Worm (Caenorhabditis elegans) whole organism, young adult: ENCODE measurements around the gene C14H10.3.

Source experiments
- B0019.2 ChIP-seq: fragments of 200-800 bp; sonication (Bioruptor generic); conservative IDR thresholded peaks from 2 replicates; pipeline ENCODE4 v1.3.6; 2022; ENCODE audit warnings: missing genetic modification reagents, missing genetic modification characterization, missing compliant biosample characterization
- B0035.1 ChIP-seq: sonication (generic microtip); optimal IDR thresholded peaks from 2 replicates; lab custom pipeline; 2016; ENCODE audit warnings: missing genetic modification characterization, mild to moderate bottlenecking, missing compliant biosample characterization, missing genotype, missing genetic modification reagents
- C17E4.6 ChIP-seq: fragments of 200-800 bp; sonication (Bioruptor generic); IDR thresholded peaks from 2 replicates; pipeline ENCODE4 v1.3.6; 2022; ENCODE audit warnings: missing genetic modification reagents, missing genetic modification characterization, missing compliant biosample characterization
- F37B4.10 ChIP-seq: fragments of 200-800 bp; sonication (Bioruptor generic); IDR thresholded peaks from 2 replicates; pipeline ENCODE4 v1.3.6; 2022; ENCODE audit warnings: missing genetic modification characterization, missing compliant biosample characterization
- F49E8.2 ChIP-seq: sonication (generic microtip); optimal IDR thresholded peaks from 3 replicates; lab custom pipeline; 2017; ENCODE audit warnings: missing genetic modification characterization, mild to moderate bottlenecking, missing compliant biosample characterization, antibody characterized with exemption, moderate library complexity; ENCODE audit not compliant: insufficient read depth
- F57C9.4 ChIP-seq: sonication (generic microtip); optimal IDR thresholded peaks from 2 replicates; lab custom pipeline; 2017; ENCODE audit warnings: mild to moderate bottlenecking, missing genetic modification characterization, missing compliant biosample characterization
- T26A5.8 ChIP-seq: sonication (generic microtip); optimal IDR thresholded peaks from 2 replicates; lab custom pipeline; 2016; ENCODE audit warnings: missing genetic modification characterization, missing compliant biosample characterization
- Y53G8AR.9 ChIP-seq: fragments of 200-800 bp; sonication (Bioruptor generic); conservative IDR thresholded peaks from 2 replicates; pipeline ENCODE4 v1.3.6; 2022; ENCODE audit warnings: missing genetic modification reagents, missing genetic modification characterization, missing compliant biosample characterization
- akir-1 ChIP-seq: fragments of 200-800 bp; sonication (Bioruptor generic); optimal IDR thresholded peaks from 2 replicates; lab custom pipeline; 2018; ENCODE audit warnings: mild to moderate bottlenecking, missing genetic modification characterization, moderate library complexity, missing compliant biosample characterization
- aptf-2 ChIP-seq: fragments of 200-800 bp; sonication (Bioruptor generic); conservative IDR thresholded peaks from 2 replicates; pipeline ENCODE4 v1.3.6; 2022; ENCODE audit warnings: missing genetic modification reagents, missing genetic modification characterization, missing compliant biosample characterization
- aptf-3 ChIP-seq: fragments of 200-800 bp; sonication (Bioruptor generic); IDR thresholded peaks from 2 replicates; pipeline ENCODE4 v1.3.6; 2022; ENCODE audit warnings: missing genetic modification characterization, missing compliant biosample characterization
- ceh-100 ChIP-seq: fragments of 200-800 bp; sonication (Bioruptor generic); IDR thresholded peaks from 2 replicates; pipeline ENCODE4 v1.3.6; 2022; ENCODE audit warnings: missing genetic modification reagents, missing genetic modification characterization, missing compliant biosample characterization
- chd-7 ChIP-seq: sonication (generic microtip); optimal IDR thresholded peaks from 2 replicates; lab custom pipeline; 2016; ENCODE audit warnings: mild to moderate bottlenecking, missing genetic modification characterization, moderate library complexity, missing compliant biosample characterization
- efl-1 ChIP-seq: fragments of 150-350 bp; optimal IDR thresholded peaks from 2 replicates; lab custom pipeline; 2014; ENCODE audit warnings: missing biosample characterization, missing genetic modification reagents, missing genetic modification characterization
- egl-44 ChIP-seq: fragments of 200-800 bp; sonication (Bioruptor generic); IDR thresholded peaks from 2 replicates; pipeline ENCODE4 v1.3.6; 2022; ENCODE audit warnings: missing genetic modification reagents, missing genetic modification characterization, missing compliant biosample characterization
- gei-17 ChIP-seq: fragments of 200-800 bp; sonication (Bioruptor generic); optimal IDR thresholded peaks from 2 replicates; lab custom pipeline; 2018; ENCODE audit warnings: mild to moderate bottlenecking, missing genetic modification characterization, missing compliant biosample characterization
- hrde-1 ChIP-seq: sonication (generic microtip); optimal IDR thresholded peaks from 2 replicates; lab custom pipeline; 2016; ENCODE audit warnings: missing genetic modification characterization, mild to moderate bottlenecking, missing compliant biosample characterization, moderate library complexity, missing genotype, missing genetic modification reagents, borderline replicate concordance
- lag-1 ChIP-seq: fragments of 200-800 bp; sonication (Bioruptor generic); IDR thresholded peaks from 2 replicates; pipeline ENCODE4 v1.3.6; 2022; ENCODE audit warnings: missing genetic modification reagents, missing genetic modification characterization, missing compliant biosample characterization
- lin-26 ChIP-seq: fragments of 200-800 bp; sonication (Bioruptor generic); IDR thresholded peaks from 2 replicates; pipeline ENCODE4 v1.3.6; 2022; ENCODE audit warnings: missing genetic modification reagents, missing genetic modification characterization, missing compliant biosample characterization
- lin-35 ChIP-seq, 3 experiments: fragments of 150-350 bp in 2 of 3; sonication (generic microtip) in 1 of 3; optimal IDR thresholded peaks; 2 replicates each; lab custom pipeline; 2014 to 2018; ENCODE audit warnings: missing biosample characterization in 3 of 3, missing genetic modification characterization in 3 of 3, missing genetic modification reagents in 3 of 3
- lsy-27 ChIP-seq: sonication (generic microtip); optimal IDR thresholded peaks from 2 replicates; lab custom pipeline; 2017; ENCODE audit warnings: missing genetic modification characterization, mild to moderate bottlenecking, missing compliant biosample characterization, antibody characterized with exemption, missing genotype, borderline replicate concordance; ENCODE audit not compliant: insufficient read depth
- madf-8 ChIP-seq: fragments of 200-800 bp; sonication (Bioruptor generic); conservative IDR thresholded peaks from 2 replicates; pipeline ENCODE4 v1.3.6; 2022; ENCODE audit warnings: missing genetic modification reagents, missing genetic modification characterization, missing compliant biosample characterization
- nfyb-1 ChIP-seq: fragments of 200-800 bp; sonication (Bioruptor generic); IDR thresholded peaks from 2 replicates; pipeline ENCODE4 v1.3.6; 2022; ENCODE audit warnings: missing genetic modification reagents, missing genetic modification characterization, missing compliant biosample characterization
- pha-4 ChIP-seq: fragments of 150-350 bp; sonication (generic microtip); optimal IDR thresholded peaks from 2 replicates; lab custom pipeline; 2014; ENCODE audit warnings: missing biosample characterization, missing genetic modification reagents, missing genetic modification characterization
- rcor-1 ChIP-seq: fragments of 200-800 bp; sonication (Bioruptor generic); IDR thresholded peaks from 2 replicates; pipeline ENCODE4 v1.3.6; 2022; ENCODE audit warnings: missing genetic modification reagents, missing genetic modification characterization, missing compliant biosample characterization
- rec-8 ChIP-seq, 2 experiments: sonication (generic microtip); optimal IDR thresholded peaks; 2 replicates each; lab custom pipeline; 2016; ENCODE audit warnings: mild to moderate bottlenecking in 2 of 2, missing genetic modification characterization in 2 of 2, missing genetic modification reagents in 2 of 2, missing genotype in 2 of 2, missing biosample characterization in 1 of 2, missing compliant biosample characterization in 1 of 2, moderate library complexity in 1 of 2
- snpc-1.1 ChIP-seq: sonication (generic microtip); optimal IDR thresholded peaks from 2 replicates; lab custom pipeline; 2017; ENCODE audit warnings: missing genetic modification characterization, mild to moderate bottlenecking, missing compliant biosample characterization, antibody characterized with exemption, moderate library complexity, missing genotype, missing genetic modification reagents; ENCODE audit not compliant: insufficient read depth
- somi-1 ChIP-seq: fragments of 200-800 bp; sonication (Bioruptor generic); optimal IDR thresholded peaks from 2 replicates; lab custom pipeline; 2018; ENCODE audit warnings: mild to moderate bottlenecking, missing genetic modification characterization, missing compliant biosample characterization
- tbp1 ChIP-seq: fragments of 200-800 bp; sonication (Bioruptor generic); optimal IDR thresholded peaks from 2 replicates; lab custom pipeline; 2018; ENCODE audit warnings: mild to moderate bottlenecking, missing genetic modification characterization, missing compliant biosample characterization
- tlf-1 ChIP-seq: fragments of 200-800 bp; sonication (Bioruptor generic); optimal IDR thresholded peaks from 2 replicates; lab custom pipeline; 2018; ENCODE audit warnings: mild to moderate bottlenecking, missing genetic modification characterization, missing compliant biosample characterization
- unc-62 ChIP-seq: fragments of 150-350 bp; optimal IDR thresholded peaks from 2 replicates; lab custom pipeline; 2014; ENCODE audit warnings: missing biosample characterization, missing genetic modification reagents, missing genetic modification characterization
- zfh-2 ChIP-seq: fragments of 200-800 bp; sonication (Bioruptor generic); conservative IDR thresholded peaks from 2 replicates; pipeline ENCODE4 v1.3.6; 2022; ENCODE audit warnings: missing genetic modification reagents, missing genetic modification characterization, missing compliant biosample characterization
- ztf-25 ChIP-seq: fragments of 200-800 bp; sonication (Bioruptor generic); IDR thresholded peaks from 2 replicates; pipeline ENCODE4 v1.3.6; 2022; ENCODE audit warnings: missing genetic modification reagents, missing genetic modification characterization, missing compliant biosample characterization
- ztf-28 ChIP-seq: fragments of 200-800 bp; sonication (Bioruptor generic); IDR thresholded peaks from 2 replicates; pipeline ENCODE4 v1.3.6; 2022; ENCODE audit warnings: missing genetic modification reagents, missing genetic modification characterization, missing compliant biosample characterization

C14H10.3 gene

DNA sequence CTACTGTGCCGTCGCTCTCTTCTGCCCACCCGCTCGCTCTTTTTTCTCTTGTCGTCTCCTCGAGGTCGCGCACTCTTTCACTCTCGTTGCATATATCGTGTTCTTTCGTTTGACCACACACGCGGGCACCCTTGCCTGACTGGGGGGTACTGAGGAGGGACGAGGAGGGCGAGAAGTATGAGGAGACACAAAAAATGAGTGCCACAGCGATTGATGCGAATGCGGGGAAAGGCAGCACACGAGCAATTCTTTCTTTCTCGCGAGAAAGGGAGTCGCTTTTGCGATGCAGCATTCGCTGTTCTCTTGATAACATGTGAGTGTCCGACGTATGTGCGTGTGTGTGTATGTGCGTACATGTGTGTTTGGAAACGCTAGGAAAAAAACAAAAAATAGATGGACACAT lies 39.4 kb downstream of the C14H10.3 start (continued):
- TF ChIP-seq chd-7 (tag; lab: Kevin White, UChicago) (peak; percentile 44), nfyb-1 (0 out of 2 replicates have a peak, but pooled peaks have one; percentile 48), lin-26 (GFP tag; lab: Robert Waterston, UW) (peak; percentile 62; the same call in 1 of the 2 replicates), B0019.2 (GFP tag; lab: Robert Waterston, UW) (no peak), F37B4.10 (GFP tag; lab: Robert Waterston, UW) (no peak), egl-44 (GFP tag; lab: Robert Waterston, UW) (no peak)

DNA sequence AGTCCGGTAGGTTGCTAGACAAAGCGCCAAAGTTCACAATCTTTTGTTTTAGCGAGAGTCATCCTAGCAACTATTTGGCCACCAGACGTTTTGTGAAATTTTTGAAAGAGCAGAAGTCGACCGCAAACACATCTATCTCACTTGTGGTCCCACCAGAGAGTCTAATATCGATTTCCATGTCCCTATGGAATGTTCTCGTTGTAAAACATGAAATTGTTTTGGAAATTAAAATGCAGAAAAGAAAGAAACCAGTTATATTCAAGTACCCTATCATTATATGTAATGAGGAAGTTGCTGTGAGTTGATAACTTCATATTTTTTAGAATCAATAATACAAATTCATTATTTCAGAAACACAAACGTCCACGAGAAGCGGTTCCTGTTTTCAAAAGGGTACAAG lies 43.2 kb downstream of the C14H10.3 start:
- no peak for TF ChIP-seq F57C9.4
- TF ChIP-seq madf-8 (GFP tag; lab: Robert Waterston, UW): no peak
- TF ChIP-seq efl-1 (GFP tag; lab: Kevin White, UChicago): no peak
- no peak for TF ChIP-seq tbp1 (GFP tag; lab: Kevin White, UChicago)
- TF ChIP-seq lin-35 (GFP tag; optimal IDR thresholded peaks at IDR 0.05; lab: Kevin White, UChicago): no peak
- no peak for TF ChIP-seq akir-1
- TF ChIP-seq aptf-2 (GFP tag; lab: Robert Waterston, UW): no peak
- TF ChIP-seq rec-8 (tag; optimal IDR thresholded peaks at IDR 0.05; lab: Kevin White, UChicago): no peak
- TF ChIP-seq pha-4 (tag; lab: Kevin White, UChicago): no peak
- TF ChIP-seq zfh-2 (GFP tag; lab: Robert Waterston, UW): no peak
- no peak for TF ChIP-seq ztf-28 (GFP tag; lab: Robert Waterston, UW)
- TF ChIP-seq, all 124 proteins: peak for 0

DNA sequence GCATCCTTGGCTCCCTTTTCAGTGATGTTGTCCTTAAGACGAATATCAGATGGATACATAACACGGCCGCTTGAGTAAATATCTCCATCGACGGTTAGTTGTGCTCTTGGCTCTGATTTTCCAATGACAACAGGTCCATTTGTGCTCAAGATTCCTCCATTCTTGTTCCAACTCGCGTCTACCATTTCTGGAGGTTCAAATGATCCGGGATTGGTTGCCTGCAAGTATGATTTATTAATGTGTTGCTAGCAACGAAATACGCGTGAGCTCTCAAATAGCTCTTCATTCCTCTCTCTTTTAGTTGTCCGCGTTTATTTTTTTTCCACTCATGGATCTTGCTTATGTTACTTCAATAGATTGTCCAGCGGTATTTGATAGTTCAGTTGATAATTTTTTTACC lies 44.2 kb downstream of the C14H10.3 start, which contains the start of gene arrd-28:
TSS of gene arrd-28 (plus strand) at position 301 of the 400 bp plus-strand sequence.
- TF ChIP-seq ztf-25 (GFP tag; lab: Robert Waterston, UW): no peak
- no peak for TF ChIP-seq rcor-1 (GFP tag; lab: Robert Waterston, UW)
- TF ChIP-seq tlf-1: no peak
- TF ChIP-seq B0035.1 (tag; lab: Kevin White, UChicago): no peak
- TF ChIP-seq aptf-2 (GFP tag; lab: Robert Waterston, UW): no peak
- no peak for TF ChIP-seq F37B4.10 (GFP tag; lab: Robert Waterston, UW)
- TF ChIP-seq unc-62 (GFP tag; lab: Kevin White, UChicago): no peak
- TF ChIP-seq Y53G8AR.9 (GFP tag; lab: Robert Waterston, UW): no peak
- TF ChIP-seq T26A5.8: no peak
- no peak for TF ChIP-seq lag-1 (GFP tag; lab: Robert Waterston, UW)
- TF ChIP-seq gei-17: no peak
- no peak for TF ChIP-seq hrde-1
- TF ChIP-seq snpc-1.1 (tag; lab: Kevin White, UChicago): no peak
- no peak for TF ChIP-seq F49E8.2 (tag; lab: Kevin White, UChicago)
- TF ChIP-seq ceh-100 (GFP tag; lab: Robert Waterston, UW): no peak
- TF ChIP-seq somi-1: no peak
- TF ChIP-seq aptf-3 (GFP tag; lab: Robert Waterston, UW): no peak
- TF ChIP-seq C17E4.6 (GFP tag; lab: Robert Waterston, UW): no peak
- no peak for TF ChIP-seq lsy-27
- no peak for TF ChIP-seq efl-1 (GFP tag; lab: Kevin White, UChicago)
